Worm (Caenorhabditis elegans) whole organism, early embryonic: ENCODE results near the gene C26F1.3.

ENCODE experiments used
- ama-1 ChIP-seq: fragments of 150-350 bp; optimal IDR thresholded peaks from 2 replicates; lab custom pipeline; 2014
- ceh-36 ChIP-seq: sonication (generic microtip); optimal IDR thresholded peaks from 2 replicates; lab custom pipeline; 2016; ENCODE audit warnings: missing genetic modification characterization, inconsistent platforms, missing compliant biosample characterization
- ets-7 ChIP-seq: sonication (generic microtip); optimal IDR thresholded peaks from 2 replicates; lab custom pipeline; 2016; ENCODE audit warnings: missing genotype, missing genetic modification characterization, missing compliant biosample characterization
- flt-1 ChIP-seq: fragments of 200-800 bp; sonication (Bioruptor generic); IDR thresholded peaks from 2 replicates; pipeline ENCODE4 v1.3.6; 2022; ENCODE audit warnings: missing genetic modification characterization, missing compliant biosample characterization
- hmg-4 ChIP-seq: fragments of 200-800 bp; sonication (Bioruptor generic); optimal IDR thresholded peaks from 2 replicates; lab custom pipeline; 2018; ENCODE audit warnings: mild to moderate bottlenecking, missing genetic modification characterization, missing compliant biosample characterization
- scrt-1 ChIP-seq: fragments of 200-800 bp; sonication (Bioruptor generic); IDR thresholded peaks from 2 replicates; pipeline ENCODE4 v1.3.6; 2022; ENCODE audit warnings: missing genetic modification characterization, missing compliant biosample characterization

ce11 chrV:7824138-7824537 lies 47.0 kb downstream of the C26F1.3 start:
- no peak for TF ChIP-seq ceh-36 (tag; lab: Kevin White, UChicago)
- no peak for TF ChIP-seq ama-1
- TF ChIP-seq ets-7 (tag; lab: Kevin White, UChicago), result no peak
- no peak for TF ChIP-seq hmg-4 (GFP tag; lab: Kevin White, UChicago)
- TF ChIP-seq flt-1 (GFP tag; lab: Robert Waterston, UW), result no peak
- TF ChIP-seq scrt-1 (GFP tag; lab: Robert Waterston, UW), result no peak
